Worm (Caenorhabditis elegans) whole organism, L3 larva: ENCODE results near the gene ZK688.9.

Source experiments
- aly-2 ChIP-seq: fragments of 150-350 bp; optimal IDR thresholded peaks from 2 replicates; lab custom pipeline; 2014; ENCODE audit warnings: missing biosample characterization, missing genetic modification characterization
- ceh-82 ChIP-seq: fragments of 150-350 bp; optimal IDR thresholded peaks from 2 replicates; lab custom pipeline; 2014; ENCODE audit warnings: missing biosample characterization, missing genetic modification characterization
- egl-27 ChIP-seq: sonication (generic microtip); optimal IDR thresholded peaks from 4 replicates; lab custom pipeline; 2017; ENCODE audit warnings: missing biosample characterization, missing genetic modification reagents, missing genetic modification characterization
- elt-3 ChIP-seq, 3 experiments: fragments of 150-350 bp in 1 of 3; sonication (generic microtip) in 2 of 3; optimal IDR thresholded peaks; 2 replicates in 2 of 3; 4 replicates in 1 of 3; lab custom pipeline; 2014 to 2017; ENCODE audit warnings: missing biosample characterization in 3 of 3, missing genetic modification characterization in 3 of 3
- mml-1 ChIP-seq: fragments of 150-350 bp; sonication (generic microtip); optimal IDR thresholded peaks from 3 replicates; lab custom pipeline; 2014; ENCODE audit warnings: missing biosample characterization, missing genetic modification characterization
- nhr-237 ChIP-seq: fragments of 150-350 bp; optimal IDR thresholded peaks from 2 replicates; lab custom pipeline; 2014; ENCODE audit warnings: missing biosample characterization, missing genetic modification characterization
- nhr-25 ChIP-seq: sonication (generic microtip); optimal IDR thresholded peaks from 2 replicates; lab custom pipeline; 2017; ENCODE audit warnings: missing biosample characterization, missing genetic modification characterization
- pqm-1 ChIP-seq: fragments of 150-350 bp; optimal IDR thresholded peaks from 2 replicates; lab custom pipeline; 2017; ENCODE audit warnings: missing biosample characterization, missing genetic modification characterization, inconsistent platforms
- tbx-2 ChIP-seq: sonication (generic microtip); optimal IDR thresholded peaks from 2 replicates; lab custom pipeline; 2016; ENCODE audit warnings: mild to moderate bottlenecking, missing genetic modification characterization, missing compliant biosample characterization
- unc-39 ChIP-seq: sonication (generic microtip); optimal IDR thresholded peaks from 4 replicates; lab custom pipeline; 2017; ENCODE audit warnings: missing biosample characterization, missing genetic modification characterization
- zag-1 ChIP-seq: fragments of 150-350 bp; optimal IDR thresholded peaks from 2 replicates; lab custom pipeline; 2014; ENCODE audit warnings: missing biosample characterization, missing genetic modification characterization
- ztf-11 ChIP-seq: fragments of 150-350 bp; optimal IDR thresholded peaks from 2 replicates; lab custom pipeline; 2014; ENCODE audit warnings: missing biosample characterization, missing genetic modification characterization
- ztf-4 ChIP-seq: fragments of 150-350 bp; optimal IDR thresholded peaks from 2 replicates; lab custom pipeline; 2014; ENCODE audit warnings: missing biosample characterization, missing genetic modification characterization

DNA sequence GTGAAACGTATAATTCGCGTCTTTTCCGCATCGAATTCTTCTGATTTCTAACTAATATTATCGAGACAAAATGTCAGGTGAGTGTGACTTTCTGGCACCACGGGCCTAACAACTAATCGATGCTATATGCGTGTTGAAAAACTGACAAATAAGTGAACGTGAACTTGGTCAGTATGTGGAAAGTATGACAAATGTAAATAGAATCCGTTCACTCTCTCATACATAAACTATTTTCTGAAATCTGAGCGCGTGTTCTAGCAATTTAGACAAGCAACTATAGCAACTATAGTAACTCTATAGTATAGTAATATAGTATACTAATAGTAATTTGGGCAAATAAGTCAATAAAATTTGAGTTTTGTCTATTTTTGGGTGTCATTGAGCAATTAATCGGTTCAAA is 9.5 kb upstream of the ZK688.9 start:
- TF ChIP-seq pqm-1 (tag; lab: Kevin White, UChicago) (no peak), nhr-25 (tag; lab: Kevin White, UChicago) (no peak), tbx-2 (no peak), ztf-11 (tag; lab: Kevin White, UChicago) (no peak), nhr-237 (tag; lab: Kevin White, UChicago) (no peak), mml-1 (no peak), egl-27 (tag; lab: Kevin White, UChicago) (no peak), elt-3 (tag; optimal IDR thresholded peaks at IDR 0.05; lab: Kevin White, UChicago) (no peak), aly-2 (tag; lab: Kevin White, UChicago) (no peak), zag-1 (tag; lab: Kevin White, UChicago) (no peak), unc-39 (tag; lab: Kevin White, UChicago) (no peak), ceh-82 (no peak), ztf-4 (no peak)
